Worm (Caenorhabditis elegans): Measurements from ENCODE around the gene pepm-1.

Gene pepm-1

DNA sequence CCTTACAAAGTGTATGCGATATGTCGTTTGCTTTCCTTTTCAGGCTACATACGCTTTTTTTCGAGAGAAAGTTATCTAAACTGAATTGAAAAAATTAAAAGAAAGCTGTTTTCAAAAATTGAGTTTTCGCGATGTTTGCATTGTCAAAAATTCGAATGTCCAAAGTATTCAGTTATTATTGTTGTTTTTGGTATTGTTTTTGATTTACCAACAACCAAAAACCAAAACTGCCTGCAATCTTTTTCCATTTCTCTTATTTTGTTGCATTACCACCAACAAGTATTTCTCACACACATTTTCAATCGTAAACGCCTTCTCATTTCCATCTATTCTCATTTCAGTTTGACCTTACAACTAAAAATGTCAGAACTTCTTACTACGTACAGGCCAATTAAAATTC, at the start of gene pepm-1:
pepm-1 (plus strand) TSS at position 301 of the 400 bp plus-strand sequence.
- TF ChIP-seq nhr-20 (tag; optimal IDR thresholded peaks at IDR 0.05) (no peak), blmp-1 (tag; optimal IDR thresholded peaks at IDR 0.05) (peak; percentile 13), lin-13 (GFP tag; optimal IDR thresholded peaks at IDR 0.05) (no peak), pqm-1 (tag; optimal IDR thresholded peaks at IDR 0.05) (no peak)

DNA sequence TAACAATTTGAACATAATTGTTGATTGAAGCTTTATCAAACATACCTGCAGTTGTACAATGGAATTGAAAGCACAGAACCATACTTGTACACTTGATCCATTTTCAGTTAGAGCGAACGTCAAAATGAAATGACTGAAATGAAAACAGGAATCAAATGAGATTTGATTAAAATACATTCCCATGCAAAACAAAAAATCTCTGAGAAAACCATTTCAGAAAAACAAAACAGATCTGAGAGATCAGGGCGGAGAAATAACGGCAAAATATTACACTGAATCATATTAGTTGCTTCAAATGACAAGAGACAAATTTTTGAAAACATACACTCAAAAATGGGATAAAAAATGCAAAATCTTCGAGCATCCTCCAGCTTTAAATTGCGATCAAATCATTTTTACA, 49.1 kb upstream of the pepm-1 start, which contains the start of gene srt-33:
srt-33 (minus strand) TSS at position 101 of the 400 bp plus-strand sequence.
- TF ChIP-seq elt-3 (tag; optimal IDR thresholded peaks at IDR 0.05) (no peak), ces-1 (GFP tag; optimal IDR thresholded peaks at IDR 0.05) (no peak), ztf-11 (tag; optimal IDR thresholded peaks at IDR 0.05) (no peak), unc-98 (GFP tag; IDR thresholded peaks at IDR 0.05) (no peak), aly-2 (tag; optimal IDR thresholded peaks at IDR 0.05) (no peak), nhr-12 (tag; optimal IDR thresholded peaks at IDR 0.05) (no peak), unc-86 (tag; optimal IDR thresholded peaks at IDR 0.05) (no peak), tbx-2 (tag; optimal IDR thresholded peaks at IDR 0.05) (no peak), fos-1 (tag; optimal IDR thresholded peaks at IDR 0.05) (no peak), elt-2 (tag; optimal IDR thresholded peaks at IDR 0.05) (no peak), nhr-90 (tag; optimal IDR thresholded peaks at IDR 0.05; ENCODE audit: poor library complexity) (no peak), fkh-8 (tag; optimal IDR thresholded peaks at IDR 0.05) (no peak), nhr-84 (tag; optimal IDR thresholded peaks at IDR 0.05) (no peak), zip-4 (GFP tag; optimal IDR thresholded peaks at IDR 0.05) (no peak), aha-1 (tag; optimal IDR thresholded peaks at IDR 0.05) (no peak), lin-35 (GFP tag; optimal IDR thresholded peaks at IDR 0.05) (no peak), swsn-7 (tag; optimal IDR thresholded peaks at IDR 0.05) (no peak)

- TF ChIP-seq C04F5.9 (tag; optimal IDR thresholded peaks at IDR 0.05) (no peak), swsn-7 (tag; optimal IDR thresholded peaks at IDR 0.05) (no peak), nhr-76 (tag; optimal IDR thresholded peaks at IDR 0.05) (no peak), efl-1 (optimal IDR thresholded peaks at IDR 0.05) (no peak), efl-1 (GFP tag; optimal IDR thresholded peaks at IDR 0.05 in 1 of 2) (no peak), hlh-4 (tag; optimal IDR thresholded peaks at IDR 0.05) (no peak), nhr-28 (tag; optimal IDR thresholded peaks at IDR 0.05) (no peak), fkh-4 (tag; optimal IDR thresholded peaks at IDR 0.05; ENCODE audit: borderline replicate concordance) (no peak), lin-39 (tag; optimal IDR thresholded peaks at IDR 0.05) (no peak), vab-15 (tag; optimal IDR thresholded peaks at IDR 0.05) (no peak), nhr-71 (tag; optimal IDR thresholded peaks at IDR 0.05) (no peak), alr-1 (tag; optimal IDR thresholded peaks at IDR 0.05; ENCODE audit: borderline replicate concordance) (no peak), ceh-82 (tag; optimal IDR thresholded peaks at IDR 0.05) (no peak), unc-62 (GFP tag; optimal IDR thresholded peaks at IDR 0.05) (no peak), sox-4 (tag; optimal IDR thresholded peaks at IDR 0.05) (no peak)
Measured at ce11 chrV:14282222-14282709, 46.6 kb upstream of the pepm-1 start, which contains the start of the genes srt-74 and F40G12.9. Gene srt-74 (minus strand): TSS chrV:14282322. Gene F40G12.9 (plus strand): TSS chrV:14282659.

- no peak for TF ChIP-seq Y116A8C.19 (tag; optimal IDR thresholded peaks at IDR 0.05; ENCODE audit: borderline replicate concordance)
- no peak for TF ChIP-seq zag-1 (tag; optimal IDR thresholded peaks at IDR 0.05)
Measured at ce11 chrV:14283241-14283640, 45.7 kb upstream of the pepm-1 start, which contains the start of gene F40G12.10. Gene F40G12.10 (plus strand): TSS chrV:14283541.

DNA sequence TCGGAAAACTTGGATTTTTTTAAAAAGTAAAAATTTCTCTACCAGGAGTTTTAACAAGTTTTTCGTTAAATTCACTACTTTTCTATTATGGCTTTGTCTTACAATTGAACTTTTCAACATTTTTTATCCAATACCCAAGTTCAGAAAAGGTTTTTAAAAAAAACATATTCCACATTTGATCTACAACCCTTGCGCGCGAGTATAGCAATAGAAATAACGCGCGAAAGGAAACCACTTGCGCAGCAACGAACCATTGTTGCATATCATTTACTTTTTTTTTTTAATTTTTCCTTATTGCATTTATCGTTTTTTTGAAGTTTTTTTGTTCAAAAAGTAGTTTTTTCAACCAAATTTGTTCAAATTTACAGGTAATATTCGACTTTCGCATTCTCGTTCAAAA, 43.1 kb upstream of the pepm-1 start, which contains the start of gene F40G12.11:
F40G12.11 (plus strand) TSS at position 369 of the 400 bp plus-strand sequence.
- no peak for TF ChIP-seq isw-1 (GFP tag; IDR thresholded peaks at IDR 0.05)
